Fruit fly (Drosophila melanogaster) whole organism: Measurements from ENCODE around the gene CG31642.

Experiments
- CG8478 ChIP-seq: fragments of >200 bp; optimal IDR thresholded peaks from 2 replicates; lab custom pipeline; 2018; ENCODE audit warnings: inconsistent platforms
- Dll ChIP-seq: fragments of >200 bp; optimal IDR thresholded peaks from 2 replicates; lab custom pipeline; 2017
- EcR ChIP-seq, 2 experiments: fragments of >200 bp; optimal IDR thresholded peaks; 2 replicates each; lab custom pipeline; 2017; ENCODE audit warnings: missing biosample characterization in 2 of 2, missing genetic modification characterization in 2 of 2, missing genetic modification reagents in 2 of 2
- pan ChIP-seq: fragments of >200 bp; optimal IDR thresholded peaks from 2 replicates; lab custom pipeline; 2017
- psq ChIP-seq: fragments of >200 bp; optimal IDR thresholded peaks from 2 replicates; lab custom pipeline; 2017
- usp ChIP-seq: fragments of >200 bp; optimal IDR thresholded peaks from 2 replicates; lab custom pipeline; 2017; ENCODE audit warnings: missing biosample characterization, missing genetic modification characterization, mixed read lengths

- TF ChIP-seq CG8478 (no peak), psq (lab: Kevin White, UChicago) (no peak), Dll (lab: Kevin White, UChicago) (no peak), pan (lab: Kevin White, UChicago) (no peak), usp (no peak), EcR (GFP tag; optimal IDR thresholded peaks at IDR 0.05; lab: Kevin White, UChicago) (no peak)
Measured at dm6 chr2L:6082157-6082645, 36.1 kb upstream of the CG31642 start, which contains the start of gene Kr-h1.
